Fruit fly (Drosophila melanogaster): ENCODE measurements around the gene HP1D3csd.

HP1D3csd gene

DNA sequence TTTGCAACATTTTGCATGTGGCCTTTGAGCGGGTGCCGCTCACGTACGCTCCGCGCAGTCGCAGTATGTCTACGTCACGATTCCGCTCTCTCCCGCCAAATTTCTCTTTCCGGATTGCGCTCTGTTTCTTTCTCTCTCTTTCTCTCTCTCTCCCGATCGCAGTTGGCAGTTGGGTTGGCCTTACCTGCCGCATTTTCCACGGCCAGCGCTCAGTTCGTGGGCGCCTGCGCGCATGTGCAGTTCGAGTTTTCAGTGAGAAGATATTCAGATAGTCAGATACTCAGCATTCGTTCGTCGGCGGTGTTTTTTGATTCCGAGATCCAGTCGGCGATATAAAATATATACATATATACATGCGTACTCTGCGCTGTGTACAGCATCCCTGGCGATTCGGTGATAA, 30.4 kb downstream of the HP1D3csd start, which contains the start of gene CG7884 (continued):
- TF ChIP-seq CG7786 (GFP tag; optimal IDR thresholded peaks at IDR 0.05) (no peak), CG1792 (GFP tag; optimal IDR thresholded peaks at IDR 0.05) (no peak), CG5245 (GFP tag; optimal IDR thresholded peaks at IDR 0.05) (no peak), CG6689 (GFP tag; IDR thresholded peaks at IDR 0.05) (no peak), zfh2 (GFP tag; optimal IDR thresholded peaks at IDR 0.05) (no peak), gcm (GFP tag; optimal IDR thresholded peaks at IDR 0.05) (no peak), Dad (GFP tag; optimal IDR thresholded peaks at IDR 0.05) (no peak), CG2712 (tag; optimal IDR thresholded peaks at IDR 0.05) (no peak), wek (GFP tag; optimal IDR thresholded peaks at IDR 0.05) (no peak), lilli (GFP tag; optimal IDR thresholded peaks at IDR 0.05) (no peak), sisA (GFP tag; IDR thresholded peaks at IDR 0.05) (no peak), Atf3 (GFP tag; optimal IDR thresholded peaks at IDR 0.05) (no peak), MTF-1 (GFP tag; optimal IDR thresholded peaks at IDR 0.05; ENCODE audit: borderline replicate concordance) (no peak), CG13894 (tag; optimal IDR thresholded peaks at IDR 0.05) (no peak), CG1647 (GFP tag; optimal IDR thresholded peaks at IDR 0.05) (no peak), CG4707 (GFP tag; optimal IDR thresholded peaks at IDR 0.05) (no peak), her (GFP tag; optimal IDR thresholded peaks at IDR 0.05) (no peak), CoRest (tag; optimal IDR thresholded peaks at IDR 0.05) (no peak), chn (GFP tag; optimal IDR thresholded peaks at IDR 0.05) (no peak), CG7839 (tag; optimal IDR thresholded peaks at IDR 0.05) (no peak), CG1602 (GFP tag; optimal IDR thresholded peaks at IDR 0.05) (no peak), fd96Cb (tag; optimal IDR thresholded peaks at IDR 0.05) (no peak), Hr39 (optimal IDR thresholded peaks at IDR 0.05) (no peak), HmgD (GFP tag; optimal IDR thresholded peaks at IDR 0.05) (no peak), hth (optimal IDR thresholded peaks at IDR 0.05) (no peak), CG2120 (GFP tag; optimal IDR thresholded peaks at IDR 0.05) (no peak), insv (GFP tag; optimal IDR thresholded peaks at IDR 0.05) (no peak), CG4360 (GFP tag; IDR thresholded peaks at IDR 0.05) (no peak), CG11695 (GFP tag; IDR thresholded peaks at IDR 0.05) (no peak), CG16779 (GFP tag; IDR thresholded peaks at IDR 0.05) (no peak), dmrt11E (tag; optimal IDR thresholded peaks at IDR 0.05) (no peak), Gug (GFP tag; IDR thresholded peaks at IDR 0.05) (no peak), CG3726 (GFP tag; IDR thresholded peaks at IDR 0.05) (no peak), Hand (GFP tag; optimal IDR thresholded peaks at IDR 0.05) (no peak), vfl (GFP tag; optimal IDR thresholded peaks at IDR 0.05) (no peak), ci (GFP tag; IDR thresholded peaks at IDR 0.05) (no peak), CG18619 (GFP tag; optimal IDR thresholded peaks at IDR 0.05) (no peak), repo (GFP tag; optimal IDR thresholded peaks at IDR 0.05) (no peak), zen2 (GFP tag; IDR thresholded peaks at IDR 0.05; ENCODE audit: partially characterized antibody) (no peak), yki (optimal IDR thresholded peaks at IDR 0.05) (no peak), Hr78 (GFP tag; optimal IDR thresholded peaks at IDR 0.05) (no peak), CG30020 (tag; optimal IDR thresholded peaks at IDR 0.05) (no peak), CG17612 (GFP tag; IDR thresholded peaks at IDR 0.05) (no peak), sqz (GFP tag; optimal IDR thresholded peaks at IDR 0.05) (no peak), HLH3B (GFP tag; IDR thresholded peaks at IDR 0.05) (no peak), CG2199 (GFP tag; IDR thresholded peaks at IDR 0.05) (0 out of 3 replicates have a peak, but pooled peaks have one; percentile 53), usp (GFP tag; optimal IDR thresholded peaks at IDR 0.05) (no peak), Elba2 (GFP tag; optimal IDR thresholded peaks at IDR 0.05) (no peak), CG7987 (GFP tag; optimal IDR thresholded peaks at IDR 0.05) (no peak), Oli (tag; optimal IDR thresholded peaks at IDR 0.05) (no peak), Dref (GFP tag; IDR thresholded peaks at IDR 0.05) (no peak), klu (GFP tag; IDR thresholded peaks at IDR 0.05) (no peak), row (GFP tag; IDR thresholded peaks at IDR 0.05) (no peak), sob (GFP tag; IDR thresholded peaks at IDR 0.05) (no peak)
